Worm (Caenorhabditis elegans) whole organism, L4 larva: Measurements from ENCODE around the gene F22F7.8.
"Not testable (repeated sequence)": the region's sequence is repeated elsewhere in the genome, so short reads cannot be mapped to it uniquely, and the experiment has no call there.

Source experiments
- D1046.2 ChIP-seq: fragments of 200-800 bp; sonication (Bioruptor generic); IDR thresholded peaks from 2 replicates; pipeline ENCODE4 v1.3.6; 2022; ENCODE audit warnings: missing genetic modification characterization, missing compliant biosample characterization
- F44E2.7 ChIP-seq: fragments of 200-800 bp; sonication (Bioruptor generic); IDR thresholded peaks from 2 replicates; pipeline ENCODE4 v2.1.2; 2022; ENCODE audit warnings: missing genetic modification characterization, missing compliant biosample characterization
- R02D3.7 ChIP-seq: fragments of 150-350 bp; sonication (generic microtip); optimal IDR thresholded peaks from 3 replicates; lab custom pipeline; 2014; ENCODE audit warnings: missing biosample characterization, missing genetic modification characterization
- Y105C5A.15 ChIP-seq: fragments of 200-800 bp; sonication (Bioruptor generic); IDR thresholded peaks from 2 replicates; pipeline ENCODE4 v1.3.6; 2022; ENCODE audit warnings: missing genetic modification characterization, missing compliant biosample characterization
- Y75B8A.6 ChIP-seq: fragments of 200-800 bp; sonication (Bioruptor generic); IDR thresholded peaks from 2 replicates; pipeline ENCODE4 v1.3.6; 2022; ENCODE audit warnings: missing genetic modification reagents, missing genetic modification characterization, missing compliant biosample characterization
- aha-1 ChIP-seq: fragments of 150-350 bp; peaks from one replicate; lab custom pipeline; 2014; ENCODE audit warnings: missing biosample characterization, missing genetic modification characterization
- aly-2 ChIP-seq: sonication (generic microtip); optimal IDR thresholded peaks from 2 replicates; lab custom pipeline; 2018; ENCODE audit warnings: missing biosample characterization, missing genetic modification characterization
- ama-1 ChIP-seq: fragments of 150-350 bp; optimal IDR thresholded peaks from 2 replicates; lab custom pipeline; 2014; ENCODE audit warnings: inconsistent platforms, mixed read lengths
- ceh-20 ChIP-seq: fragments of 200-800 bp; sonication (Bioruptor generic); IDR thresholded peaks from 2 replicates; pipeline ENCODE4 v1.3.6; 2022; ENCODE audit warnings: missing genetic modification reagents, missing genetic modification characterization, missing compliant biosample characterization
- ceh-82 ChIP-seq: sonication (generic microtip); optimal IDR thresholded peaks from 2 replicates; lab custom pipeline; 2017; ENCODE audit warnings: missing biosample characterization, missing genetic modification characterization
- cey-2 ChIP-seq: sonication (generic microtip); optimal IDR thresholded peaks from 3 replicates; lab custom pipeline; 2017; ENCODE audit warnings: missing genetic modification characterization, mild to moderate bottlenecking, missing compliant biosample characterization, antibody characterized with exemption, borderline replicate concordance; ENCODE audit not compliant: insufficient read depth
- ctbp-1 ChIP-seq: fragments of 200-800 bp; sonication (Bioruptor generic); IDR thresholded peaks from 2 replicates; pipeline ENCODE4 v1.3.6; 2022; ENCODE audit warnings: missing genetic modification reagents, missing genetic modification characterization, missing compliant biosample characterization
- daf-16 ChIP-seq, 3 experiments: sonication (generic microtip); optimal IDR thresholded peaks; 2 replicates each; lab custom pipeline; 2016 to 2017; ENCODE audit warnings: missing genetic modification characterization in 3 of 3, missing genetic modification reagents in 3 of 3, mild to moderate bottlenecking in 2 of 3, missing compliant biosample characterization in 2 of 3, missing biosample characterization in 1 of 3, moderate library complexity in 1 of 3
- dmd-6 ChIP-seq: fragments of 200-800 bp; sonication (Bioruptor generic); IDR thresholded peaks from 2 replicates; pipeline ENCODE4 v1.3.6; 2022; ENCODE audit warnings: missing genetic modification reagents, missing genetic modification characterization, missing compliant biosample characterization
- dmd-9 ChIP-seq: fragments of 200-800 bp; sonication (Bioruptor generic); IDR thresholded peaks from 2 replicates; pipeline ENCODE4 v1.3.6; 2022; ENCODE audit warnings: missing genetic modification reagents, missing genetic modification characterization, missing compliant biosample characterization
- dpl-1 ChIP-seq: fragments of 150-350 bp; optimal IDR thresholded peaks from 2 replicates; lab custom pipeline; 2014; ENCODE audit warnings: missing biosample characterization, missing genetic modification reagents, missing genetic modification characterization
- dve-1 ChIP-seq: sonication (generic microtip); optimal IDR thresholded peaks from 2 replicates; lab custom pipeline; 2017; ENCODE audit warnings: antibody characterized with exemption, mild to moderate bottlenecking, missing genetic modification characterization, missing compliant biosample characterization; ENCODE audit not compliant: insufficient read depth
- egl-43 ChIP-seq: fragments of 200-800 bp; sonication (Bioruptor generic); IDR thresholded peaks from 2 replicates; pipeline ENCODE4 v1.3.6; 2022; ENCODE audit warnings: missing genetic modification reagents, missing genetic modification characterization, missing compliant biosample characterization
- fos-1 ChIP-seq: fragments of 150-350 bp; optimal IDR thresholded peaks from 2 replicates; lab custom pipeline; 2014; ENCODE audit warnings: missing biosample characterization, missing genetic modification characterization
- hif-1 ChIP-seq, 2 experiments: sonication (generic microtip); optimal IDR thresholded peaks; 2 replicates each; lab custom pipeline; 2016 to 2017; ENCODE audit warnings: missing compliant biosample characterization in 2 of 2, missing genetic modification characterization in 2 of 2, missing genetic modification reagents in 2 of 2, missing genotype in 2 of 2, mild to moderate bottlenecking in 1 of 2
- hmg-1.1 ChIP-seq: fragments of 200-800 bp; sonication (Bioruptor generic); IDR thresholded peaks from 2 replicates; pipeline ENCODE4 v1.3.6; 2022; ENCODE audit warnings: missing genetic modification reagents, missing genetic modification characterization, missing compliant biosample characterization
- lim-7 ChIP-seq: fragments of 200-800 bp; sonication (Bioruptor generic); IDR thresholded peaks from 2 replicates; pipeline ENCODE4 v1.3.6; 2022; ENCODE audit warnings: missing genetic modification characterization, missing compliant biosample characterization
- lin-38 ChIP-seq: fragments of 200-800 bp; sonication (Bioruptor generic); IDR thresholded peaks from 2 replicates; pipeline ENCODE4 v1.3.6; 2022; ENCODE audit warnings: missing genetic modification reagents, missing genetic modification characterization, missing compliant biosample characterization
- mdl-1 ChIP-seq, 2 experiments: fragments of 150-350 bp in 1 of 2; sonication (generic microtip) in 1 of 2; optimal IDR thresholded peaks; 2 replicates each; lab custom pipeline; 2014 to 2017; ENCODE audit warnings: missing biosample characterization in 2 of 2, missing genetic modification characterization in 2 of 2
- mdt-29 ChIP-seq: fragments of 200-800 bp; sonication (Bioruptor generic); IDR thresholded peaks from 2 replicates; pipeline ENCODE4 v1.3.6; 2022; ENCODE audit warnings: missing genetic modification reagents, missing genetic modification characterization, missing compliant biosample characterization
- mes-2 ChIP-seq: sonication (generic microtip); optimal IDR thresholded peaks from 2 replicates; lab custom pipeline; 2016; ENCODE audit warnings: missing genotype, mild to moderate bottlenecking, missing genetic modification characterization, missing compliant biosample characterization; ENCODE audit not compliant: poor library complexity, severe bottlenecking
- nhr-11 ChIP-seq: fragments of 150-350 bp; optimal IDR thresholded peaks from 2 replicates; lab custom pipeline; 2014; ENCODE audit warnings: missing biosample characterization, missing genetic modification characterization
- nhr-111 ChIP-seq: fragments of 200-800 bp; sonication (Bioruptor generic); optimal IDR thresholded peaks from 2 replicates; lab custom pipeline; 2018; ENCODE audit warnings: mild to moderate bottlenecking, missing genetic modification characterization, missing compliant biosample characterization
- nhr-25 ChIP-seq: sonication (generic microtip); optimal IDR thresholded peaks from 2 replicates; lab custom pipeline; 2017; ENCODE audit warnings: missing genetic modification characterization, mild to moderate bottlenecking, missing compliant biosample characterization, antibody characterized with exemption, moderate library complexity, borderline replicate concordance; ENCODE audit not compliant: insufficient read depth
- nhr-28 ChIP-seq: fragments of 150-350 bp; optimal IDR thresholded peaks from 2 replicates; lab custom pipeline; 2014; ENCODE audit warnings: missing biosample characterization, missing genetic modification characterization
- nhr-41 ChIP-seq: fragments of 200-800 bp; sonication (Bioruptor generic); IDR thresholded peaks from 2 replicates; pipeline ENCODE4 v1.3.6; 2022; ENCODE audit warnings: missing genetic modification reagents, missing genetic modification characterization, missing compliant biosample characterization
- nhr-48 ChIP-seq: sonication (generic microtip); optimal IDR thresholded peaks from 2 replicates; lab custom pipeline; 2016; ENCODE audit warnings: mild to moderate bottlenecking, missing genetic modification characterization, missing compliant biosample characterization
- pha-4 ChIP-seq, 2 experiments: fragments of 150-350 bp in 1 of 2; fragments of 200-800 bp in 1 of 2; sonication (Bioruptor generic) in 1 of 2; IDR thresholded peaks in 1 of 2; optimal IDR thresholded peaks in 1 of 2; 2 replicates each; pipeline versions ENCODE4 v1.3.6 to Lab custom; 2014 to 2022; ENCODE audit warnings: missing genetic modification characterization in 2 of 2, missing genetic modification reagents in 2 of 2, missing biosample characterization in 1 of 2, missing compliant biosample characterization in 1 of 2
- spr-3 ChIP-seq: fragments of 200-800 bp; sonication (Bioruptor generic); optimal IDR thresholded peaks from 2 replicates; lab custom pipeline; 2018; ENCODE audit warnings: mild to moderate bottlenecking, missing genetic modification characterization, missing compliant biosample characterization
- unc-39 ChIP-seq: sonication (generic microtip); optimal IDR thresholded peaks from 2 replicates; lab custom pipeline; 2017; ENCODE audit warnings: missing biosample characterization, missing genetic modification characterization
- unc-62 ChIP-seq, 3 experiments: fragments of 150-350 bp in 1 of 3; sonication (generic microtip); optimal IDR thresholded peaks in 2 of 3; peaks in 1 of 3; 1 replicate in 1 of 3; 2 replicates in 2 of 3; lab custom pipeline; 2014 to 2017; ENCODE audit warnings: missing biosample characterization in 3 of 3, missing genetic modification characterization in 3 of 3, missing genetic modification reagents in 3 of 3, missing genotype in 1 of 3
- zip-2 ChIP-seq: fragments of 150-350 bp; optimal IDR thresholded peaks from 2 replicates; lab custom pipeline; 2014; ENCODE audit warnings: missing biosample characterization, missing genetic modification characterization
- ztf-11 ChIP-seq: fragments of 150-350 bp; optimal IDR thresholded peaks from 2 replicates; lab custom pipeline; 2014; ENCODE audit warnings: missing biosample characterization, missing genetic modification characterization
- ztf-7 ChIP-seq: fragments of 150-350 bp; optimal IDR thresholded peaks from 2 replicates; lab custom pipeline; 2014; ENCODE audit warnings: missing biosample characterization, missing genetic modification characterization

F22F7.8 gene

DNA sequence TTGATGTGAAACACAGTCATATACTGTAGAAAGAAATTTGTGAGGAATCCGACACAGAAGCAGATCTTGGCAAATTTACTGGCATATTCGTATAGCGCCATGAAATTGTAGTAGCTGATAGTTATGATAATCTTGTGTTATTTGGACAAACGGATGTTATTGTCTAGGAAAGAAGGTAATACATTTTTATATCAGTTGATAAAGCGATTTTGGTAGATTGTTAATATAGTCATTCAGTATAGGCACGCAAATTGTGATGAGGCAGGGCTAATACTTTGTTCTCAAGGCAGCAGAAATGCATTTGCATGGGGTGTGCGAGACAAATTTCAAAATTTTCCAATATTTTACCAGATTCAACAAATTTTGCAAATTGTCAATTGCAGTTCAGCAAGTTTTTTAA, 24.3 kb upstream of the F22F7.8 start, which contains the start of gene str-52:
str-52 (minus strand) TSS at position 101 of the 400 bp plus-strand sequence.
- TF ChIP-seq R02D3.7 (tag; lab: Kevin White, UChicago) (no peak), unc-39 (tag; lab: Kevin White, UChicago) (no peak), ctbp-1 (GFP tag; lab: Robert Waterston, UW) (no peak), dmd-6 (GFP tag; lab: Robert Waterston, UW) (no peak), Y75B8A.6 (GFP tag; lab: Robert Waterston, UW) (no peak), lin-38 (GFP tag; lab: Robert Waterston, UW) (no peak), nhr-25 (tag; lab: Kevin White, UChicago) (no peak), nhr-111 (GFP tag; lab: Kevin White, UChicago) (no peak), egl-43 (GFP tag; lab: Robert Waterston, UW) (no peak), Y105C5A.15 (GFP tag; lab: Robert Waterston, UW) (no peak), spr-3 (no peak), ama-1 (lab: Kevin White, UChicago) (no peak), dmd-9 (GFP tag; lab: Robert Waterston, UW) (no peak), cey-2 (no peak), ceh-20 (no peak), aha-1 (tag; lab: Kevin White, UChicago) (no peak), ceh-82 (no peak), ztf-7 (tag; lab: Kevin White, UChicago) (no peak), pha-4 (GFP tag; IDR thresholded peaks at IDR 0.05; lab: Robert Waterston, UW) (no peak), pha-4 (tag; optimal IDR thresholded peaks at IDR 0.05; lab: Kevin White, UChicago) (no peak)
- TF ChIP-seq, all 104 proteins: peak for 0

DNA sequence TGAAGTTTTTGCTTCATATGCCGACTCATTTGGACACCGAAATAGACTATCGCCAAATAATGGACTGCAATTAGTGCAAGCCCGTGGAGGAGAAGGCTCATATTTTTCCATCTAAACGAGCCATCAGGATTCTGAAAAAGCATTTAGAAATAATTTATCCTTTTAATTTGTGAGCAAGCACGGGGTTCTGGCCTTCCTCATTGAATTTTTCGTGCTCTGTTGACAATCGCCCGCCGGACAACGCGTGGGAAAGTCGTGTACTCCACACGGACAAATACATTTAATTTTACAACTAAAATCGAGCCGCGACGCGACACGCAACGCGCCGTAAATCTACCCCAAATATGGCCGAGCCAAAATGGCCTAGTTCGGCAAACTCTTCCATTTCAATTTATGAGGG, 22.6 kb upstream of the F22F7.8 start, which contains the start of gene F22F7.12:
F22F7.12 (minus strand) TSS at position 101 of the 400 bp plus-strand sequence.
- not testable (repeated sequence) for TF ChIP-seq nhr-11 (tag; lab: Kevin White, UChicago); zip-2; ama-1 (lab: Kevin White, UChicago)

ce11 chrV:2139918-2140317, 18.2 kb upstream of the F22F7.8 start, which contains the start of gene F22F7.7:
Gene F22F7.7 (minus strand): TSS chrV:2140042.
- peak in 1 of 2 experiments; percentile 69 for TF ChIP-seq hif-1 (tag; optimal IDR thresholded peaks at IDR 0.05; lab: Kevin White, UChicago)
- TF ChIP-seq ceh-20, result no peak
- peak; percentile 94 for TF ChIP-seq aha-1 (tag; lab: Kevin White, UChicago)

- TF ChIP-seq unc-62 (GFP tag; optimal IDR thresholded peaks at IDR 0.05 in 1 of 2; lab: Kevin White, UChicago), result peak in 1 of 2 experiments; percentile 42
- TF ChIP-seq unc-62 (tag; optimal IDR thresholded peaks at IDR 0.05; lab: Kevin White, UChicago), result no peak
- TF ChIP-seq aly-2 (tag; lab: Kevin White, UChicago), result no peak
- peak; percentile 12 for TF ChIP-seq nhr-28 (tag; lab: Kevin White, UChicago)
- TF ChIP-seq nhr-11 (tag; lab: Kevin White, UChicago), result peak; percentile 43
Observed at ce11 chrV:2138287-2138686, 16.5 kb upstream of the F22F7.8 start.

- TF ChIP-seq fos-1 (tag; lab: Kevin White, UChicago), result no peak
- TF ChIP-seq daf-16 (GFP tag; optimal IDR thresholded peaks at IDR 0.05; lab: Kevin White, UChicago), result no peak
- peak; percentile 37 for TF ChIP-seq daf-16 (tag; optimal IDR thresholded peaks at IDR 0.05; lab: Kevin White, UChicago)
- TF ChIP-seq dmd-6 (GFP tag; lab: Robert Waterston, UW), result peak; percentile 62
- TF ChIP-seq, all 104 proteins: peak for 2
Observed at ce11 chrV:2137010-2137409, 15.2 kb upstream of the F22F7.8 start.

ce11 chrV:2135323-2135722, 13.6 kb upstream of the F22F7.8 start:
- TF ChIP-seq nhr-48 (tag; lab: Kevin White, UChicago) (no peak), aly-2 (tag; lab: Kevin White, UChicago) (no peak), ztf-7 (tag; lab: Kevin White, UChicago) (no peak), fos-1 (tag; lab: Kevin White, UChicago) (no peak), nhr-28 (tag; lab: Kevin White, UChicago) (peak; percentile 63), ctbp-1 (GFP tag; lab: Robert Waterston, UW) (peak; percentile 24; the same call in 1 of the 2 replicates), dpl-1 (GFP tag; lab: Kevin White, UChicago) (peak; percentile 18), mes-2 (peak; percentile 40), hmg-1.1 (GFP tag; lab: Robert Waterston, UW) (peak; percentile 34; the same call in 1 of the 2 replicates), ztf-11 (no peak), D1046.2 (GFP tag; lab: Robert Waterston, UW) (no peak), F44E2.7 (GFP tag; lab: Robert Waterston, UW) (no peak), mdt-29 (GFP tag; lab: Robert Waterston, UW) (no peak), lim-7 (GFP tag; lab: Robert Waterston, UW) (no peak), mdl-1 (tag; optimal IDR thresholded peaks at IDR 0.05; lab: Kevin White, UChicago) (peak in 1 of 2 experiments; percentile 68), dve-1 (tag; lab: Kevin White, UChicago) (peak; percentile 4), nhr-41 (GFP tag; lab: Robert Waterston, UW) (no peak)
